Fruit fly (Drosophila melanogaster) whole organism, embryonic: ENCODE results near the gene Grasp65.

Source experiments
- Abd-B ChIP-seq: fragments of 200-800 bp; sonication (Bioruptor generic); optimal IDR thresholded peaks from 2 replicates; lab custom pipeline; 2018; ENCODE audit warnings: missing biosample characterization, mild to moderate bottlenecking, missing genetic modification characterization, moderate library complexity
- Adf1 ChIP-seq: fragments of 200-800 bp; sonication (Bioruptor generic); IDR thresholded peaks from 2 replicates; pipeline ENCODE4 v1.3.6; 2022; ENCODE audit warnings: missing biosample characterization, missing genetic modification characterization
- Awh ChIP-seq: fragments of 200-800 bp; sonication (Bioruptor generic); IDR thresholded peaks from 2 replicates; pipeline ENCODE4, ENCODE4 v1.3.6; 2022; ENCODE audit warnings: missing biosample characterization, missing genetic modification characterization
- CG10366 ChIP-seq: fragments of 200-800 bp; sonication (Bioruptor generic); IDR thresholded peaks from 2 replicates; pipeline ENCODE4 v1.3.6; 2022; ENCODE audit warnings: missing biosample characterization, missing genetic modification characterization
- CG11695 ChIP-seq: fragments of 200-800 bp; sonication (Bioruptor generic); IDR thresholded peaks from 3 replicates; pipeline ENCODE4 v1.3.6; 2022; ENCODE audit warnings: missing biosample characterization, missing genetic modification characterization
- CG13424 ChIP-seq: fragments of 200-800 bp; sonication (Bioruptor generic); optimal IDR thresholded peaks from 2 replicates; lab custom pipeline; 2019; ENCODE audit warnings: missing biosample characterization, mild to moderate bottlenecking, missing genetic modification characterization, moderate library complexity
- CG14441 ChIP-seq: fragments of 200-800 bp; sonication (Bioruptor generic); IDR thresholded peaks from 2 replicates; pipeline ENCODE4 v1.3.6; 2022; ENCODE audit warnings: missing biosample characterization, missing genetic modification characterization
- CG15269 ChIP-seq: fragments of 200-800 bp; sonication (Bioruptor generic); optimal IDR thresholded peaks from 2 replicates; lab custom pipeline; 2018; ENCODE audit warnings: missing biosample characterization, mild to moderate bottlenecking, missing genetic modification characterization, moderate library complexity
- CG18476 ChIP-seq: fragments of 200-800 bp; sonication (Bioruptor generic); optimal IDR thresholded peaks from 2 replicates; lab custom pipeline; 2016; ENCODE audit warnings: missing biosample characterization, mild to moderate bottlenecking, missing genetic modification characterization
- CG2120 ChIP-seq: fragments of 200-800 bp; sonication (Bioruptor generic); optimal IDR thresholded peaks from 3 replicates; lab custom pipeline; 2016; ENCODE audit warnings: missing biosample characterization, missing genetic modification characterization
- CG2199 ChIP-seq: fragments of 200-800 bp; sonication (Bioruptor generic); IDR thresholded peaks from 3 replicates; pipeline ENCODE4 v1.3.6; 2022; ENCODE audit warnings: missing biosample characterization, missing genetic modification characterization
- CG2202 ChIP-seq: fragments of 200-800 bp; sonication (Bioruptor generic); optimal IDR thresholded peaks from 2 replicates; lab custom pipeline; 2018; ENCODE audit warnings: missing biosample characterization, mild to moderate bottlenecking, missing genetic modification characterization
- CG43689 ChIP-seq: fragments of 200-800 bp; sonication (Bioruptor generic); IDR thresholded peaks from 2 replicates; pipeline ENCODE4 v1.3.6; 2022; ENCODE audit warnings: missing biosample characterization, missing genetic modification characterization
- CG6765 ChIP-seq: fragments of 200-800 bp; sonication (Bioruptor generic); optimal IDR thresholded peaks from 3 replicates; lab custom pipeline; 2017; ENCODE audit warnings: missing biosample characterization, mild to moderate bottlenecking, missing genetic modification characterization
- CG7745 ChIP-seq: fragments of 200-800 bp; sonication (Bioruptor generic); optimal IDR thresholded peaks from 2 replicates; lab custom pipeline; 2018; ENCODE audit warnings: missing biosample characterization, mild to moderate bottlenecking, missing genetic modification characterization, moderate library complexity
- CG8290 ChIP-seq, 3 experiments: fragments of 200-800 bp; sonication (Bioruptor generic); optimal IDR thresholded peaks; 2 replicates each; lab custom pipeline; 2016 to 2019; ENCODE audit warnings: missing biosample characterization in 3 of 3, missing genetic modification characterization in 3 of 3, mild to moderate bottlenecking in 2 of 3, moderate library complexity in 1 of 3
- D19A ChIP-seq: fragments of 200-800 bp; optimal IDR thresholded peaks from 3 replicates; lab custom pipeline; 2019; ENCODE audit warnings: missing biosample characterization, mild to moderate bottlenecking, missing genetic modification characterization, moderate library complexity
- Dip2 ChIP-seq: fragments of 200-800 bp; sonication (Bioruptor generic); IDR thresholded peaks from 2 replicates; pipeline ENCODE4 v1.3.6; 2022; ENCODE audit warnings: missing biosample characterization, missing genetic modification characterization
- Doc3 ChIP-seq: fragments of 200-800 bp; sonication (Bioruptor generic); IDR thresholded peaks from 3 replicates; pipeline ENCODE4 v1.3.6; 2022; ENCODE audit warnings: missing biosample characterization, missing genetic modification characterization; ENCODE audit not compliant: partially characterized antibody
- E2f1 ChIP-seq: fragments of 200-800 bp; sonication (Bioruptor generic); IDR thresholded peaks from 2 replicates; pipeline ENCODE4 v1.3.6; 2022; ENCODE audit warnings: missing biosample characterization, missing genetic modification characterization
- GATAe ChIP-seq: fragments of 200-800 bp; sonication (Bioruptor generic); conservative IDR thresholded peaks from 2 replicates; pipeline ENCODE4 v1.3.6; 2022; ENCODE audit warnings: missing biosample characterization, missing genetic modification characterization
- Hey ChIP-seq: fragments of 200-800 bp; sonication (Bioruptor generic); optimal IDR thresholded peaks from 3 replicates; lab custom pipeline; 2018; ENCODE audit warnings: missing biosample characterization, mild to moderate bottlenecking, missing genetic modification characterization
- Hmr ChIP-seq: fragments of 200-800 bp; sonication (Bioruptor generic); optimal IDR thresholded peaks from 3 replicates; lab custom pipeline; 2017; ENCODE audit warnings: mild to moderate bottlenecking, missing biosample characterization, missing genetic modification reagents, missing genetic modification characterization
- MTF-1 ChIP-seq: fragments of 200-800 bp; sonication (Bioruptor generic); optimal IDR thresholded peaks from 2 replicates; lab custom pipeline; 2018; ENCODE audit warnings: missing biosample characterization, mild to moderate bottlenecking, missing genetic modification characterization, borderline replicate concordance
- Nf-YC ChIP-seq: fragments of 200-800 bp; optimal IDR thresholded peaks from 3 replicates; lab custom pipeline; 2019; ENCODE audit warnings: missing biosample characterization, mild to moderate bottlenecking, missing genetic modification characterization, moderate library complexity
- NfI ChIP-seq: fragments of 200-800 bp; sonication (Bioruptor generic); optimal IDR thresholded peaks from 3 replicates; lab custom pipeline; 2018; ENCODE audit warnings: missing biosample characterization, mild to moderate bottlenecking, missing genetic modification characterization, moderate library complexity
- Sry-β ChIP-seq: fragments of 200-800 bp; sonication (Bioruptor generic); optimal IDR thresholded peaks from 2 replicates; lab custom pipeline; 2018; ENCODE audit warnings: missing biosample characterization, mild to moderate bottlenecking, missing genetic modification characterization, moderate library complexity
- Trl ChIP-seq, 3 experiments: fragments of >200 bp in 2 of 3; fragments of 200-800 bp in 1 of 3; sonication (Bioruptor generic) in 1 of 3; optimal IDR thresholded peaks; 2 replicates in 1 of 3; 3 replicates in 2 of 3; lab custom pipeline; 2016 to 2017; ENCODE audit warnings: missing biosample characterization in 1 of 3, missing genetic modification characterization in 1 of 3
- Xrp1 ChIP-seq: fragments of 200-800 bp; sonication (Bioruptor generic); IDR thresholded peaks from 2 replicates; pipeline ENCODE4 v1.3.6; 2022; ENCODE audit warnings: missing biosample characterization, missing genetic modification characterization
- ac ChIP-seq: fragments of 200-800 bp; sonication (Bioruptor generic); optimal IDR thresholded peaks from 3 replicates; lab custom pipeline; 2017; ENCODE audit warnings: missing biosample characterization, mild to moderate bottlenecking, missing genetic modification characterization
- ase ChIP-seq: fragments of 200-800 bp; sonication (Bioruptor generic); IDR thresholded peaks from 3 replicates; pipeline ENCODE4 v1.3.6; 2022; ENCODE audit warnings: missing biosample characterization, missing genetic modification characterization
- ash1 ChIP-seq: fragments of 200-800 bp; sonication (Bioruptor generic); optimal IDR thresholded peaks from 2 replicates; lab custom pipeline; 2018; ENCODE audit warnings: missing biosample characterization, mild to moderate bottlenecking, missing genetic modification characterization
- bsh ChIP-seq, 2 experiments: fragments of 200-800 bp; sonication (Bioruptor generic); optimal IDR thresholded peaks; 2 replicates each; lab custom pipeline; 2017 to 2018; ENCODE audit warnings: mild to moderate bottlenecking in 2 of 2, missing biosample characterization in 2 of 2, missing genetic modification characterization in 2 of 2, moderate library complexity in 1 of 2
- cad ChIP-seq: fragments of >200 bp; optimal IDR thresholded peaks from 2 replicates; lab custom pipeline; 2017; ENCODE audit warnings: missing biosample characterization, missing genetic modification characterization
- chinmo ChIP-seq: fragments of 200-800 bp; sonication (Bioruptor generic); IDR thresholded peaks from 4 replicates; pipeline ENCODE4 v1.3.6; 2022; ENCODE audit warnings: missing biosample characterization, missing genetic modification characterization; ENCODE audit not compliant: partially characterized antibody
- cwo ChIP-seq: fragments of 200-800 bp; sonication (Bioruptor generic); optimal IDR thresholded peaks from 3 replicates; lab custom pipeline; 2017; ENCODE audit warnings: missing biosample characterization, missing genetic modification characterization, mild to moderate bottlenecking, moderate library complexity, missing genetic modification reagents
- dmrt99B ChIP-seq: fragments of 200-800 bp; sonication (Bioruptor generic); optimal IDR thresholded peaks from 2 replicates; lab custom pipeline; 2018; ENCODE audit warnings: missing biosample characterization, mild to moderate bottlenecking, missing genetic modification characterization, moderate library complexity
- hb ChIP-seq: fragments of 200-800 bp; sonication (Bioruptor generic); IDR thresholded peaks from 3 replicates; pipeline ENCODE4 v1.3.6; 2022; ENCODE audit warnings: missing biosample characterization, missing genetic modification characterization; ENCODE audit not compliant: partially characterized antibody
- her ChIP-seq: fragments of 200-800 bp; sonication (Bioruptor generic); optimal IDR thresholded peaks from 2 replicates; lab custom pipeline; 2016; ENCODE audit warnings: missing biosample characterization, missing genetic modification characterization
- lilli ChIP-seq: fragments of 200-800 bp; sonication (Bioruptor generic); optimal IDR thresholded peaks from 3 replicates; lab custom pipeline; 2016; ENCODE audit warnings: missing biosample characterization, missing genetic modification characterization
- lov ChIP-seq, 2 experiments: fragments of 200-800 bp in 1 of 2; fragments of >200 bp in 1 of 2; sonication (Bioruptor generic) in 1 of 2; IDR thresholded peaks in 1 of 2; optimal IDR thresholded peaks in 1 of 2; 2 replicates in 1 of 2; 3 replicates in 1 of 2; pipeline versions ENCODE4 v1.3.6 to Lab custom; 2017 to 2022; ENCODE audit warnings: missing biosample characterization in 1 of 2, missing genetic modification characterization in 1 of 2
- phol ChIP-seq: fragments of 200-800 bp; sonication (Bioruptor generic); optimal IDR thresholded peaks from 3 replicates; lab custom pipeline; 2018; ENCODE audit warnings: missing biosample characterization, mild to moderate bottlenecking, missing genetic modification characterization, moderate library complexity
- run ChIP-seq: fragments of 200-800 bp; sonication (Bioruptor generic); optimal IDR thresholded peaks from 3 replicates; lab custom pipeline; 2018; ENCODE audit warnings: missing biosample characterization, mild to moderate bottlenecking, missing genetic modification characterization
- sens-2 ChIP-seq: fragments of 200-800 bp; sonication (Bioruptor generic); IDR thresholded peaks from 2 replicates; pipeline ENCODE4 v1.3.6; 2022; ENCODE audit warnings: missing biosample characterization, missing genetic modification characterization
- sim ChIP-seq: fragments of 200-800 bp; sonication (Bioruptor generic); IDR thresholded peaks from 2 replicates; pipeline ENCODE4 v1.3.6; 2022; ENCODE audit warnings: missing biosample characterization, missing genetic modification characterization
- stc ChIP-seq: fragments of 200-800 bp; sonication (Bioruptor generic); IDR thresholded peaks from 2 replicates; pipeline ENCODE4 v1.3.6; 2022; ENCODE audit warnings: missing biosample characterization, missing genetic modification characterization
- tna ChIP-seq: fragments of 200-800 bp; sonication (Bioruptor generic); IDR thresholded peaks from 2 replicates; pipeline ENCODE4 v1.3.6; 2022; ENCODE audit warnings: missing biosample characterization, missing genetic modification characterization; ENCODE audit not compliant: partially characterized antibody
- vvl ChIP-seq: fragments of 200-800 bp; sonication (Bioruptor generic); IDR thresholded peaks from 2 replicates; pipeline ENCODE4 v1.3.6; 2022; ENCODE audit warnings: missing biosample characterization, missing genetic modification characterization

Grasp65 gene

DNA sequence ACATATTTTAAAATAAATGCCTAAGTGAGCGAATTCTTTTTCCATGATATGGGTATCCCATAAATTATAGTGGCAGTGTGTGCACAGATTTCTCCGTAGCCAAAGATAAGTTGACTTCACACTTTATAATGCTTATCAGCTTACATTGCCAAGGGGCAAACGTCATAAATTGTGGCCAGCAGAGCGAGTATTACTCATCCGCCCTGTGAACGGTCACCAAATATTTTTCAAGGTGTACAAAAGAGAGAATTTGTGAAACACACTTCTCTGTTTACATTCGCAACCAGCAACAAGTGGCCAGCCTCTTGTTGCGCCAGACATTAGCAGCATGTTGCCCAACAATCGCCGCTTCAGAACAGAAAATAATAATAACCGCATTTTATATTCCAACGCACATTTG lies 8.2 kb downstream of the Grasp65 start (continued):
- no peak for TF ChIP-seq ac
- TF ChIP-seq D19A, result peak; percentile 16
- TF ChIP-seq GATAe (GFP tag; lab: Robert Waterston, UW), result 0 out of 2 replicates have a peak, but pooled peaks have one; percentile 33
- TF ChIP-seq run (tag; lab: Kevin White, UChicago), result peak; percentile 39
- peak; percentile 25 to 45 for TF ChIP-seq Trl (optimal IDR thresholded peaks at IDR 0.05; lab: Kevin White, UChicago)
- TF ChIP-seq Trl (GFP tag; optimal IDR thresholded peaks at IDR 0.05; lab: Kevin White, UChicago), result peak; percentile 11
- no peak; the same call in 1 of the 2 replicates for TF ChIP-seq Adf1 (GFP tag; lab: Robert Waterston, UW)
- TF ChIP-seq ash1 (GFP tag; lab: Kevin White, UChicago), result no peak
- peak; percentile 23; the same call in 1 of the 2 replicates for TF ChIP-seq stc (GFP tag; lab: Robert Waterston, UW)
- TF ChIP-seq Awh (GFP tag; lab: Robert Waterston, UW), result peak; percentile 48; the same call in 1 of the 2 replicates
- no peak for TF ChIP-seq tna (GFP tag; lab: Robert Waterston, UW)
- TF ChIP-seq her, result peak; percentile 19
- TF ChIP-seq CG2120, result peak; percentile 64
- peak; percentile 75 for TF ChIP-seq vvl (GFP tag; lab: Robert Waterston, UW)
- TF ChIP-seq Nf-YC (tag; lab: Kevin White, UChicago), result peak; percentile 8
- peak; percentile 27 for TF ChIP-seq MTF-1 (GFP tag; lab: Kevin White, UChicago)
- TF ChIP-seq sim, result no peak
- TF ChIP-seq CG2202 (tag; lab: Kevin White, UChicago), result peak; percentile 29
- peak; percentile 12 for TF ChIP-seq cwo (GFP tag; lab: Kevin White, UChicago)
- peak; percentile 41 for TF ChIP-seq lilli (GFP tag; lab: Kevin White, UChicago)
- no peak for TF ChIP-seq E2f1 (GFP tag; lab: Robert Waterston, UW)
- TF ChIP-seq CG8290 (GFP tag; optimal IDR thresholded peaks at IDR 0.05; lab: Kevin White, UChicago), result no peak
- peak in 1 of 2 experiments; percentile 70 for TF ChIP-seq CG8290 (tag; optimal IDR thresholded peaks at IDR 0.05; lab: Kevin White, UChicago)
- TF ChIP-seq hb, result no peak
- peak; percentile 40 for TF ChIP-seq dmrt99B (tag; lab: Kevin White, UChicago)
- no peak for TF ChIP-seq Doc3
- peak; percentile 3 for TF ChIP-seq CG6765 (GFP tag; lab: Kevin White, UChicago)
- TF ChIP-seq CG2199, result peak; percentile 53; the same call in 1 of the 3 replicates
- no peak for TF ChIP-seq lov (optimal IDR thresholded peaks at IDR 0.05; lab: Kevin White, UChicago)
- no peak for TF ChIP-seq lov (GFP tag; IDR thresholded peaks at IDR 0.05; lab: Robert Waterston, UW)
- 0 out of 2 replicates have a peak, but pooled peaks have one; percentile 21 for TF ChIP-seq CG14441
- TF ChIP-seq CG13424 (tag; lab: Kevin White, UChicago), result peak; percentile 24
- no peak for TF ChIP-seq phol (tag; lab: Kevin White, UChicago)
- TF ChIP-seq bsh (GFP tag; optimal IDR thresholded peaks at IDR 0.05; lab: Kevin White, UChicago), result peak in 1 of 2 experiments; percentile 27
- no peak for TF ChIP-seq Dip2
- TF ChIP-seq Hey (tag; lab: Kevin White, UChicago), result peak; percentile 23
- TF ChIP-seq Abd-B (GFP tag; lab: Kevin White, UChicago), result no peak
- no peak for TF ChIP-seq CG18476 (GFP tag; lab: Kevin White, UChicago)
- no peak for TF ChIP-seq CG43689 (GFP tag; lab: Robert Waterston, UW)
- peak; percentile 77 for TF ChIP-seq sens-2 (GFP tag; lab: Robert Waterston, UW)
- 0 out of 4 replicates have a peak, but pooled peaks have one; percentile 60 for TF ChIP-seq chinmo (GFP tag; lab: Robert Waterston, UW)
- peak; percentile 21 for TF ChIP-seq NfI (GFP tag; lab: Kevin White, UChicago)
- no peak for TF ChIP-seq ase
- TF ChIP-seq CG15269 (tag; lab: Kevin White, UChicago), result peak; percentile 44
- TF ChIP-seq CG7745 (tag; lab: Kevin White, UChicago), result no peak
- TF ChIP-seq CG11695, result peak; percentile 56; the same call in 2 of the 3 replicates
- TF ChIP-seq cad (GFP tag; lab: Kevin White, UChicago), result no peak
- TF ChIP-seq CG10366 (GFP tag; lab: Robert Waterston, UW), result no peak
- 0 out of 2 replicates have a peak, but pooled peaks have one; percentile 24 for TF ChIP-seq Xrp1
- peak; percentile 69 for TF ChIP-seq Hmr (GFP tag; lab: Kevin White, UChicago)
- no peak for TF ChIP-seq Sry-β
